Fruit fly (Drosophila melanogaster): ENCODE data around the gene CG11162.

DNA sequence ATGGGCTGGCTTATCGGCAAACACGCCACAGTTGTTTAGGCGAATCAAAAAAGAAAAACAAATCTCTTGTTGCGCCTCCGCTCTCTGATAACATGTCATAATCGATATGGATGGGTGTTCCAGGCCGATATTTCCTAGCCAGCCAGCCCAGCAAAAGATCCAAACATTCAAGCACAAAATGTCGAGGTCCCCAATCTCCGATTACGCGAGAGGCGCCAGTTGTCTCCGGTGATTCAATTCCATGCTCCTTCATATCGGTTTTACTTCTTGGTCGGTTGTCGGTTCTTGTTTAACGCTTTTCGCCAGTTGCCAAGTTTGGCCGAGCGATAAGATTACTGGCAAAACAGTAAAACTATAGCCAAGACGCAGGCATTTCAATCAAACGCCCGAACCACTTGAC, 30.5 kb upstream of the CG11162 start:
- TF ChIP-seq CG12605 (GFP tag; IDR thresholded peaks at IDR 0.05) (no peak), gl (tag; optimal IDR thresholded peaks at IDR 0.05) (no peak), CG8301 (tag; optimal IDR thresholded peaks at IDR 0.05) (no peak), CG34367 (tag; optimal IDR thresholded peaks at IDR 0.05) (no peak), CG8159 (tag; optimal IDR thresholded peaks at IDR 0.05) (no peak)

Measured in whole organism, pupa.